Worm (Caenorhabditis elegans) whole organism, L4 larva: ENCODE results near the gene F58E2.5.

ENCODE experiments used
- ceh-20 ChIP-seq: fragments of 200-800 bp; sonication (Bioruptor generic); IDR thresholded peaks from 2 replicates; pipeline ENCODE4 v1.3.6; 2022; ENCODE audit warnings: missing genetic modification reagents, missing genetic modification characterization, missing compliant biosample characterization
- nhr-11 ChIP-seq: fragments of 150-350 bp; optimal IDR thresholded peaks from 2 replicates; lab custom pipeline; 2014; ENCODE audit warnings: missing biosample characterization, missing genetic modification characterization
- snpc-1.2 ChIP-seq: fragments of 200-800 bp; sonication (Bioruptor generic); IDR thresholded peaks from 2 replicates; pipeline ENCODE4 v1.3.6; 2022; ENCODE audit warnings: missing genetic modification reagents, missing genetic modification characterization, missing compliant biosample characterization

- TF ChIP-seq snpc-1.2 (no peak), nhr-11 (tag; lab: Kevin White, UChicago) (no peak), ceh-20 (GFP tag; lab: Robert Waterston, UW) (no peak)
Measured at ce11 chrIV:3415383-3415782, 29.3 kb upstream of the F58E2.5 start, which contains the start of gene lgc-9.
